Fruit fly (Drosophila melanogaster) whole organism, prepupa: ENCODE data around the gene CG13675.

ENCODE experiments used
- CG6792 ChIP-seq: fragments of 200-800 bp; sonication (Bioruptor generic); optimal IDR thresholded peaks from 3 replicates; lab custom pipeline; 2016; ENCODE audit warnings: missing biosample characterization, missing genetic modification characterization
- CG6808 ChIP-seq: fragments of 200-800 bp; sonication (Bioruptor generic); optimal IDR thresholded peaks from 3 replicates; lab custom pipeline; 2017; ENCODE audit warnings: missing biosample characterization, missing genetic modification characterization, mild to moderate bottlenecking, moderate library complexity, missing genetic modification reagents
- CG8119 ChIP-seq: fragments of 200-800 bp; sonication (Bioruptor generic); IDR thresholded peaks from 3 replicates; pipeline ENCODE4 v1.3.6; 2022; ENCODE audit warnings: missing biosample characterization, missing genetic modification characterization
- Lpt ChIP-seq: fragments of 200-800 bp; sonication (Bioruptor generic); optimal IDR thresholded peaks from 3 replicates; lab custom pipeline; 2016; ENCODE audit warnings: missing biosample characterization, missing genetic modification characterization

DNA sequence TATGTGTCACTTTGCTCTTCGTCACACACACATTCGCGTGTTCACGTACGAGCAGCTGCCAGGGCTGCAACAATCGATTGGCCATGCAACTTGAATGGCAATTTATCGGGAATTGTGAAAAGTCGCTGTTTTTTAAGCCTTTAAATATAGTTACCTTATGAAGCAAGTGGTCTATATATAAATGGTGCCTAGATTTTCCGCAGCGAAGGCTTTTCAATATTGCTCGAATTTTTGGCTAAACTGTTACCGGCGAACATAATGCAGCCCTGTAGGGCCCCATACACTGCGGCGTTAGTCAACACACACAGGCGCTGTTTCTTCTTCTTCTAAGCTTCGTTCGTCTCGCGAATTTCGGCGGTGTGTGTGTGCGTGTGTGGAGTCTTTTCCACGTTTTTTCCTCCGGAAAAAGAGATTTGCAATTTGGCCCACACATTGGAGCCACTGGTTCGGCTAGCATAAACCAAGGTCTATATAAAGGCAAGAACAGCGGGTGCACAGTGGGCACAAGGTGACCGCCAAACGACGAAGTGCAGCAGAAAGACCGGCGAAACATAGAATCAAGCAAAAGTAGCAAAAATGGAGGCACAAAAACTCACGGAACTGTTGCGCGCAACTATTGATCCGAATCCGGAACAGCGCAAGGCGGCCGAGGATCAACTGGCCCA lies 49.3 kb downstream of the CG13675 start, which contains the start of the genes Arp3 and msk:
- TF ChIP-seq CG6808 (GFP tag; lab: Kevin White, UChicago) = no peak
- TF ChIP-seq CG8119 (GFP tag; lab: Robert Waterston, UW) = peak; percentile 26; the same call in 1 of the 3 replicates
- TF ChIP-seq CG6792 (GFP tag; lab: Kevin White, UChicago) = peak; percentile 67
- TF ChIP-seq Lpt (GFP tag; lab: Kevin White, UChicago) = peak; percentile 70
